Worm (Caenorhabditis elegans): Measurements from ENCODE around the gene C10A4.7.

The C10A4.7 gene

DNA sequence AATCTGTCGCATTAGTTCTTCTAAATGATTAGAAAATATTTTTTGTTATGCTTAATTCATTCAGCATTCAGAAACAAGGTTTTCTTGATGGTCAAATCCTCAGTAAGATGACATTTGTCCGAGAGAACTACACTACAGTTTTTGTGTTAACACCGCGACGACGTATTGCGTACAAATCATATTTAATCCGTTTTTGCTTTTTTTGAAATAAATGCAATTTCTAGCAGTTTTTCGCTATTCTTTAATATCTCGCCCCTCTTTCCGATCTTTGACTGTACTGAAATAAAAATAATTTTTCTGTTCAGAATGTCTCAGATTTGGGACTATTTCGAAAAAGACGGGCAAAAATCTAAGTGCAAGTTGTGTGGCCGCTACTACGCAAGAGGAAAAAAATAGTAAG lies 762 bp upstream of the C10A4.7 start, which contains the start of gene C10A4.1:
C10A4.1 (plus strand) TSS at position 301 of the 400 bp plus-strand sequence.
- no peak for TF ChIP-seq lin-35 (GFP tag; optimal IDR thresholded peaks at IDR 0.05)
- no peak for TF ChIP-seq ztf-4 (tag; optimal IDR thresholded peaks at IDR 0.05)
- no peak for TF ChIP-seq fkh-4 (tag; optimal IDR thresholded peaks at IDR 0.05; ENCODE audit: borderline replicate concordance)
- TF ChIP-seq nhr-28 (tag; optimal IDR thresholded peaks at IDR 0.05), result no peak
- TF ChIP-seq dsc-1 (tag; optimal IDR thresholded peaks at IDR 0.05), result no peak
- TF ChIP-seq vab-15 (tag; optimal IDR thresholded peaks at IDR 0.05), result no peak
- TF ChIP-seq egl-13 (tag; optimal IDR thresholded peaks at IDR 0.05), result no peak
- no peak for TF ChIP-seq zip-4 (GFP tag; optimal IDR thresholded peaks at IDR 0.05)
- TF ChIP-seq efl-3 (GFP tag; optimal IDR thresholded peaks at IDR 0.05), result no peak
- TF ChIP-seq mep-1 (tag; optimal IDR thresholded peaks at IDR 0.05), result no peak
- TF ChIP-seq hlh-4 (tag; optimal IDR thresholded peaks at IDR 0.05), result no peak

DNA sequence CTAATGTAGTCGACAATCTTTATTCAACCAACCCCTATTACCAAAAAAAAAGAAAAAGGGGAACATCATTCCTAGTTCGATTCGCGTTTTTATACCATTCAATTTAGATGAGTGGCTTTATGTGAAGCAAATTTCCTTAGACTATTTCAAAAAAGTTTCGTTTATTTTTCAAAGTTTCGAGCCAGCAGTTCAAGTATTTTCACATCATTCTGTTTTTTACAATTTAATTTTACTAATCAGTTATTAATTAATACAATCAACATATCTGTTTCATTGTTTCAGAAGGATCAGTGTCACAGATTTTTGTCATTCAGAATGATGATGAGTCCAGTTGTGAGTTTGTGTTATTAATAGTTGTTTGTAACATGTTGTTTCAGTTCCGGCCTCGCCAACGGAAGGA lies 5.4 kb downstream of the C10A4.7 start, which contains the start of gene C10A4.2:
C10A4.2 (plus strand) TSS at position 301 of the 400 bp plus-strand sequence.
- TF ChIP-seq tlp-1 (tag; optimal IDR thresholded peaks at IDR 0.05) (no peak), egl-27 (tag; optimal IDR thresholded peaks at IDR 0.05) (no peak), F16B12.6 (tag; optimal IDR thresholded peaks at IDR 0.05) (no peak), nhr-47 (tag; optimal IDR thresholded peaks at IDR 0.05) (no peak), snu-23 (GFP tag; optimal IDR thresholded peaks at IDR 0.05) (no peak), rnt-1 (tag; optimal IDR thresholded peaks at IDR 0.05) (no peak), sup-37 (GFP tag; optimal IDR thresholded peaks at IDR 0.05) (no peak), ama-1 (optimal IDR thresholded peaks at IDR 0.05) (no peak), alr-1 (tag; optimal IDR thresholded peaks at IDR 0.05; ENCODE audit: borderline replicate concordance) (no peak), unc-62 (GFP tag; optimal IDR thresholded peaks at IDR 0.05) (no peak), dpl-1 (GFP tag; optimal IDR thresholded peaks at IDR 0.05) (no peak), Y116A8C.19 (tag; optimal IDR thresholded peaks at IDR 0.05; ENCODE audit: borderline replicate concordance) (no peak)

DNA sequence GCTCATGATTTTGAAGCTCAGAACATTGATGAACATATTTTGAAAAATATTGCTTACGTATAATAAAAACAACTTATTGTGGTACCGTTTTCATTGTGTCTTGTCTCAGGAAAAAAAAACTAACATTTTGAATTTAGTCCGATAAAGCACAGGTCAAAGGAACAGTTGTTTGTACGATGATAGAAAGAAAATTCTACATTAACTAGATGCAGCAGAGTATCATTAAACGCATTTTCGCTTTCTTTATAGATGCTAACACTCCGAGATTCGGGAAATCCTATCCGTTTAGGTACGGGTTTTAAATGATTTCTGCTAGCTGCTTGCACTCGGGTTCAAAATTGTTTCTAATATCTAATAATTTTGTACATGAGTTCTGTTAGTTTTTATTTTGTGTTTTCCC lies 6.3 kb downstream of the C10A4.7 start:
- TF ChIP-seq rnt-1 (tag; optimal IDR thresholded peaks at IDR 0.05) (no peak), ceh-8 (GFP tag; optimal IDR thresholded peaks at IDR 0.05) (no peak), lin-39 (tag; optimal IDR thresholded peaks at IDR 0.05) (no peak), vab-15 (tag; optimal IDR thresholded peaks at IDR 0.05) (no peak), lin-13 (GFP tag; optimal IDR thresholded peaks at IDR 0.05) (no peak), egl-27 (tag; optimal IDR thresholded peaks at IDR 0.05) (no peak), nhr-20 (tag; optimal IDR thresholded peaks at IDR 0.05) (no peak), unc-30 (tag; optimal IDR thresholded peaks at IDR 0.05) (no peak), hlh-17 (GFP tag; optimal IDR thresholded peaks at IDR 0.05; ENCODE audit: borderline replicate concordance) (no peak), nhr-28 (tag; optimal IDR thresholded peaks at IDR 0.05) (no peak), lin-14 (GFP tag; optimal IDR thresholded peaks at IDR 0.05) (no peak), hpl-2 (GFP tag; optimal IDR thresholded peaks at IDR 0.05) (no peak), ceh-63 (GFP tag; optimal IDR thresholded peaks at IDR 0.05) (no peak), irx-1 (tag; optimal IDR thresholded peaks at IDR 0.05) (no peak), mdl-1 (tag; optimal IDR thresholded peaks at IDR 0.05) (no peak), ztf-11 (tag; optimal IDR thresholded peaks at IDR 0.05) (no peak), zip-4 (GFP tag; optimal IDR thresholded peaks at IDR 0.05) (no peak), mef-2 (tag; optimal IDR thresholded peaks at IDR 0.05) (no peak), nhr-71 (tag; optimal IDR thresholded peaks at IDR 0.05) (no peak), ceh-82 (tag; optimal IDR thresholded peaks at IDR 0.05) (no peak)

Measured in whole organism, L1 larva.